Worm (Caenorhabditis elegans): ENCODE results near the gene C30B5.2.

C30B5.2 gene

ce11 chrII:6196875-6197274, at the start of gene C30B5.2, which contains the start of gene rbmx-2:
TSS of gene C30B5.2 (plus strand) at chrII:6197180.
TSS of gene rbmx-2 (minus strand) at chrII:6196948.
- TF ChIP-seq tbx-11 (GFP tag; IDR thresholded peaks at IDR 0.05) (no peak), ceh-36 (tag; optimal IDR thresholded peaks at IDR 0.05) (no peak), hnd-1 (tag; optimal IDR thresholded peaks at IDR 0.05) (no peak), ceh-13 (GFP tag; optimal IDR thresholded peaks at IDR 0.05) (no peak), hmbx-1 (tag; optimal IDR thresholded peaks at IDR 0.05) (no peak), hmg-4 (GFP tag; optimal IDR thresholded peaks at IDR 0.05) (no peak), ama-1 (optimal IDR thresholded peaks at IDR 0.05) (no peak), aly-1 (tag; optimal IDR thresholded peaks at IDR 0.05) (no peak), scrt-1 (GFP tag; IDR thresholded peaks at IDR 0.05) (no peak)

- no peak for TF ChIP-seq ceh-36 (tag; optimal IDR thresholded peaks at IDR 0.05)
These were observed 48.6 kb upstream of the C30B5.2 start for ce11 chrII:6148369-6148768.

ce11 chrII:6149434-6149833, 47.5 kb upstream of the C30B5.2 start:
- no peak for TF ChIP-seq ceh-36 (tag; optimal IDR thresholded peaks at IDR 0.05)
- no peak for TF ChIP-seq aly-1 (tag; optimal IDR thresholded peaks at IDR 0.05)
- TF ChIP-seq ceh-13 (GFP tag; optimal IDR thresholded peaks at IDR 0.05), result no peak
- TF ChIP-seq tbx-37 (GFP tag; conservative IDR thresholded peaks at IDR 0.05), result no peak
- TF ChIP-seq pes-1 (GFP tag; IDR thresholded peaks at IDR 0.05), result no peak
- no peak for TF ChIP-seq tbx-11 (GFP tag; IDR thresholded peaks at IDR 0.05)
- no peak for TF ChIP-seq hmbx-1 (tag; optimal IDR thresholded peaks at IDR 0.05)
- TF ChIP-seq ets-7 (tag; optimal IDR thresholded peaks at IDR 0.05), result no peak
- TF ChIP-seq scrt-1 (GFP tag; IDR thresholded peaks at IDR 0.05), result no peak

- TF ChIP-seq hnd-1 (tag; optimal IDR thresholded peaks at IDR 0.05), result no peak
- TF ChIP-seq ceh-36 (tag; optimal IDR thresholded peaks at IDR 0.05), result no peak
- no peak for TF ChIP-seq B0310.2 (tag; optimal IDR thresholded peaks at IDR 0.05)
- TF ChIP-seq tbx-11 (GFP tag; IDR thresholded peaks at IDR 0.05), result no peak
- no peak for TF ChIP-seq ama-1 (optimal IDR thresholded peaks at IDR 0.05)
- TF ChIP-seq tra-4 (tag; optimal IDR thresholded peaks at IDR 0.05), result no peak
- no peak for TF ChIP-seq hmbx-1 (tag; optimal IDR thresholded peaks at IDR 0.05)
- TF ChIP-seq hmg-4 (GFP tag; optimal IDR thresholded peaks at IDR 0.05), result no peak
- no peak for TF ChIP-seq pes-1 (GFP tag; IDR thresholded peaks at IDR 0.05)
- no peak for TF ChIP-seq ceh-13 (GFP tag; optimal IDR thresholded peaks at IDR 0.05)
- no peak for TF ChIP-seq sea-1 (GFP tag; conservative IDR thresholded peaks at IDR 0.05)
- no peak for TF ChIP-seq ets-7 (tag; optimal IDR thresholded peaks at IDR 0.05)
- TF ChIP-seq scrt-1 (GFP tag; IDR thresholded peaks at IDR 0.05), result no peak
- no peak for TF ChIP-seq tbx-37 (GFP tag; conservative IDR thresholded peaks at IDR 0.05)
These were observed 38.9 kb upstream of the C30B5.2 start for ce11 chrII:6158111-6158510.

ce11 chrII:6160994-6161393, 36.0 kb upstream of the C30B5.2 start, which contains the start of gene exp-1:
TSS of gene exp-1 (minus strand) at chrII:6161094.
- TF ChIP-seq ama-1 (optimal IDR thresholded peaks at IDR 0.05) (no peak), flt-1 (GFP tag; IDR thresholded peaks at IDR 0.05) (no peak), B0310.2 (tag; optimal IDR thresholded peaks at IDR 0.05) (no peak), tbx-37 (GFP tag; conservative IDR thresholded peaks at IDR 0.05) (no peak), hmg-4 (GFP tag; optimal IDR thresholded peaks at IDR 0.05) (no peak), tra-4 (tag; optimal IDR thresholded peaks at IDR 0.05) (no peak), hmbx-1 (tag; optimal IDR thresholded peaks at IDR 0.05) (no peak), tbx-11 (GFP tag; IDR thresholded peaks at IDR 0.05) (no peak), ceh-36 (tag; optimal IDR thresholded peaks at IDR 0.05) (no peak)

ce11 chrII:6165152-6165551, 31.8 kb upstream of the C30B5.2 start:
- TF ChIP-seq tra-4 (tag; optimal IDR thresholded peaks at IDR 0.05) (no peak), aly-1 (tag; optimal IDR thresholded peaks at IDR 0.05) (no peak)

ce11 chrII:6168714-6169113, 28.3 kb upstream of the C30B5.2 start:
- TF ChIP-seq tbx-11 (GFP tag; IDR thresholded peaks at IDR 0.05), result no peak
- no peak for TF ChIP-seq flt-1 (GFP tag; IDR thresholded peaks at IDR 0.05)
- no peak for TF ChIP-seq hmbx-1 (tag; optimal IDR thresholded peaks at IDR 0.05)
- no peak for TF ChIP-seq hmg-4 (GFP tag; optimal IDR thresholded peaks at IDR 0.05)
- TF ChIP-seq scrt-1 (GFP tag; IDR thresholded peaks at IDR 0.05), result no peak
- TF ChIP-seq B0310.2 (tag; optimal IDR thresholded peaks at IDR 0.05), result no peak
- TF ChIP-seq hnd-1 (tag; optimal IDR thresholded peaks at IDR 0.05), result no peak
- no peak for TF ChIP-seq F13C5.2 (tag; optimal IDR thresholded peaks at IDR 0.05)
- no peak for TF ChIP-seq ceh-13 (GFP tag; optimal IDR thresholded peaks at IDR 0.05)
- no peak for TF ChIP-seq pes-1 (GFP tag; IDR thresholded peaks at IDR 0.05)
- no peak for TF ChIP-seq ets-7 (tag; optimal IDR thresholded peaks at IDR 0.05)
- TF ChIP-seq aly-1 (tag; optimal IDR thresholded peaks at IDR 0.05), result no peak

- TF ChIP-seq tbx-11 (GFP tag; IDR thresholded peaks at IDR 0.05) (no peak), hnd-1 (tag; optimal IDR thresholded peaks at IDR 0.05) (no peak), tbx-37 (GFP tag; conservative IDR thresholded peaks at IDR 0.05) (no peak), tra-4 (tag; optimal IDR thresholded peaks at IDR 0.05) (no peak), hmg-4 (GFP tag; optimal IDR thresholded peaks at IDR 0.05) (no peak), ceh-13 (GFP tag; optimal IDR thresholded peaks at IDR 0.05) (no peak), sea-1 (GFP tag; conservative IDR thresholded peaks at IDR 0.05) (no peak), scrt-1 (GFP tag; IDR thresholded peaks at IDR 0.05) (no peak), aly-1 (tag; optimal IDR thresholded peaks at IDR 0.05) (no peak), ets-7 (tag; optimal IDR thresholded peaks at IDR 0.05) (no peak), F13C5.2 (tag; optimal IDR thresholded peaks at IDR 0.05) (no peak), hmbx-1 (tag; optimal IDR thresholded peaks at IDR 0.05) (no peak), ceh-36 (tag; optimal IDR thresholded peaks at IDR 0.05) (no peak), flt-1 (GFP tag; IDR thresholded peaks at IDR 0.05) (no peak), B0310.2 (tag; optimal IDR thresholded peaks at IDR 0.05) (no peak), ama-1 (optimal IDR thresholded peaks at IDR 0.05) (no peak), pes-1 (GFP tag; IDR thresholded peaks at IDR 0.05) (no peak)
These were observed 27.8 kb upstream of the C30B5.2 start, which contains the start of gene hst-3.1 for ce11 chrII:6169156-6169555. TSS of gene hst-3.1 (minus strand) at chrII:6169256.

All from whole organism, early embryonic.